Fruit fly (Drosophila melanogaster) whole organism, embryonic: Measurements from ENCODE around the gene CG15506.

Experiments used
- Bteb2 ChIP-seq: fragments of 200-800 bp; sonication (Bioruptor generic); optimal IDR thresholded peaks from 2 replicates; lab custom pipeline; 2016; ENCODE audit warnings: missing biosample characterization, missing genetic modification characterization
- C15 ChIP-seq: fragments of 200-800 bp; sonication (Bioruptor generic); IDR thresholded peaks from 3 replicates; pipeline ENCODE4 v1.3.6; 2022; ENCODE audit warnings: missing biosample characterization, missing genetic modification characterization
- CG10321 ChIP-seq: fragments of 200-800 bp; sonication (Bioruptor generic); IDR thresholded peaks from 2 replicates; pipeline ENCODE4 v1.3.6; 2022; ENCODE audit warnings: missing biosample characterization, missing genetic modification characterization
- CG10543 ChIP-seq: fragments of 200-800 bp; sonication (Bioruptor generic); optimal IDR thresholded peaks from 3 replicates; lab custom pipeline; 2017; ENCODE audit warnings: missing biosample characterization, mild to moderate bottlenecking, missing genetic modification characterization, moderate library complexity
- CG10959 ChIP-seq: fragments of 200-800 bp; sonication (Bioruptor generic); IDR thresholded peaks from 2 replicates; pipeline ENCODE4 v1.3.6; 2022; ENCODE audit warnings: missing biosample characterization, missing genetic modification characterization
- CG12299 ChIP-seq: fragments of 200-800 bp; sonication (Bioruptor generic); optimal IDR thresholded peaks from 2 replicates; lab custom pipeline; 2018; ENCODE audit warnings: missing biosample characterization, mild to moderate bottlenecking, missing genetic modification characterization
- CG12391 ChIP-seq: fragments of 200-800 bp; sonication (Bioruptor generic); optimal IDR thresholded peaks from 3 replicates; lab custom pipeline; 2018; ENCODE audit warnings: missing biosample characterization, mild to moderate bottlenecking, missing genetic modification characterization, moderate library complexity
- CG15011 ChIP-seq: fragments of 200-800 bp; sonication (Bioruptor generic); optimal IDR thresholded peaks from 3 replicates; lab custom pipeline; 2018; ENCODE audit warnings: missing biosample characterization, mild to moderate bottlenecking, missing genetic modification characterization
- CG17359 ChIP-seq: fragments of 200-800 bp; sonication (Bioruptor generic); optimal IDR thresholded peaks from 3 replicates; lab custom pipeline; 2018; ENCODE audit warnings: missing biosample characterization, mild to moderate bottlenecking, missing genetic modification characterization, moderate library complexity
- CG17612 ChIP-seq: fragments of 200-800 bp; sonication (Bioruptor generic); IDR thresholded peaks from 2 replicates; pipeline ENCODE4 v1.3.6; 2022; ENCODE audit warnings: missing biosample characterization, missing genetic modification characterization
- CG17802 ChIP-seq: fragments of 200-800 bp; sonication (Bioruptor generic); optimal IDR thresholded peaks from 2 replicates; lab custom pipeline; 2018; ENCODE audit warnings: missing biosample characterization, mild to moderate bottlenecking, missing genetic modification characterization, moderate library complexity
- CG18476 ChIP-seq: fragments of 200-800 bp; sonication (Bioruptor generic); optimal IDR thresholded peaks from 2 replicates; lab custom pipeline; 2016; ENCODE audit warnings: missing biosample characterization, mild to moderate bottlenecking, missing genetic modification characterization
- CG2678 ChIP-seq: fragments of 200-800 bp; sonication (Bioruptor generic); optimal IDR thresholded peaks from 3 replicates; lab custom pipeline; 2019; ENCODE audit warnings: missing biosample characterization, mild to moderate bottlenecking, missing genetic modification characterization, moderate library complexity
- CG31365 ChIP-seq: fragments of 200-800 bp; sonication (Bioruptor generic); optimal IDR thresholded peaks from 2 replicates; lab custom pipeline; 2018; ENCODE audit warnings: missing biosample characterization, mild to moderate bottlenecking, missing genetic modification characterization
- CG31388 ChIP-seq: fragments of 200-800 bp; sonication (Bioruptor generic); optimal IDR thresholded peaks from 2 replicates; lab custom pipeline; 2016; ENCODE audit warnings: missing biosample characterization, missing genetic modification characterization
- CG31441 ChIP-seq: fragments of 200-800 bp; sonication (Bioruptor generic); IDR thresholded peaks from 2 replicates; pipeline ENCODE4 v1.3.6; 2022; ENCODE audit warnings: missing biosample characterization, missing genetic modification characterization
- CG34376 ChIP-seq: fragments of 200-800 bp; sonication (Bioruptor generic); optimal IDR thresholded peaks from 2 replicates; lab custom pipeline; 2018; ENCODE audit warnings: missing biosample characterization, mild to moderate bottlenecking, missing genetic modification characterization
- CG4820 ChIP-seq: fragments of 200-800 bp; sonication (Bioruptor generic); optimal IDR thresholded peaks from 3 replicates; lab custom pipeline; 2016; ENCODE audit warnings: missing biosample characterization, missing genetic modification characterization
- CG6654 ChIP-seq: fragments of 200-800 bp; sonication (Bioruptor generic); optimal IDR thresholded peaks from 2 replicates; lab custom pipeline; 2017; ENCODE audit warnings: missing biosample characterization, mild to moderate bottlenecking, missing genetic modification characterization
- CG6683 ChIP-seq: fragments of 200-800 bp; sonication (Bioruptor generic); optimal IDR thresholded peaks from 2 replicates; lab custom pipeline; 2017; ENCODE audit warnings: missing biosample characterization, mild to moderate bottlenecking, missing genetic modification characterization, missing genetic modification reagents
- CG6791 ChIP-seq: fragments of 200-800 bp; sonication (Bioruptor generic); IDR thresholded peaks from 3 replicates; pipeline ENCODE4 v1.3.6; 2022; ENCODE audit warnings: missing biosample characterization, missing genetic modification characterization; ENCODE audit not compliant: partially characterized antibody
- CG7987 ChIP-seq: fragments of 200-800 bp; sonication (Bioruptor generic); optimal IDR thresholded peaks from 2 replicates; lab custom pipeline; 2018; ENCODE audit warnings: missing biosample characterization, mild to moderate bottlenecking, missing genetic modification characterization, moderate library complexity
- CG8290 ChIP-seq, 3 experiments: fragments of 200-800 bp; sonication (Bioruptor generic); optimal IDR thresholded peaks; 2 replicates each; lab custom pipeline; 2016 to 2019; ENCODE audit warnings: missing biosample characterization in 3 of 3, missing genetic modification characterization in 3 of 3, mild to moderate bottlenecking in 2 of 3, moderate library complexity in 1 of 3
- CG8388 ChIP-seq: fragments of 200-800 bp; sonication (Bioruptor generic); optimal IDR thresholded peaks from 2 replicates; lab custom pipeline; 2019; ENCODE audit warnings: missing biosample characterization, mild to moderate bottlenecking, missing genetic modification characterization, moderate library complexity
- CG9215 ChIP-seq: fragments of 200-800 bp; sonication (Bioruptor generic); IDR thresholded peaks from 2 replicates; pipeline ENCODE4 v1.3.6; 2022; ENCODE audit warnings: missing biosample characterization, missing genetic modification characterization
- Dll ChIP-seq: fragments of 200-800 bp; sonication (Bioruptor generic); IDR thresholded peaks from 4 replicates; pipeline ENCODE4 v1.3.6; 2022; ENCODE audit warnings: missing biosample characterization, missing genetic modification characterization; ENCODE audit not compliant: partially characterized antibody
- Fer3 ChIP-seq: fragments of 200-800 bp; sonication (Bioruptor generic); optimal IDR thresholded peaks from 2 replicates; lab custom pipeline; 2018; ENCODE audit warnings: missing biosample characterization, mild to moderate bottlenecking, missing genetic modification characterization, moderate library complexity
- Hand ChIP-seq: fragments of 200-800 bp; sonication (Bioruptor generic); optimal IDR thresholded peaks from 2 replicates; lab custom pipeline; 2017; ENCODE audit warnings: mild to moderate bottlenecking, missing biosample characterization, missing genetic modification reagents, missing genetic modification characterization
- Hey ChIP-seq: fragments of 200-800 bp; sonication (Bioruptor generic); optimal IDR thresholded peaks from 3 replicates; lab custom pipeline; 2018; ENCODE audit warnings: missing biosample characterization, mild to moderate bottlenecking, missing genetic modification characterization
- Hsf ChIP-seq: fragments of 200-800 bp; sonication (Bioruptor generic); optimal IDR thresholded peaks from 3 replicates; lab custom pipeline; 2016; ENCODE audit warnings: missing biosample characterization, missing genetic modification characterization
- MBD-R2 ChIP-seq: fragments of 200-800 bp; sonication (Bioruptor generic); IDR thresholded peaks from 2 replicates; pipeline ENCODE4 v1.3.6; 2022; ENCODE audit warnings: missing biosample characterization, missing genetic modification characterization
- Max ChIP-seq: fragments of 200-800 bp; sonication (Bioruptor generic); optimal IDR thresholded peaks from 2 replicates; lab custom pipeline; 2016; ENCODE audit warnings: missing biosample characterization, mild to moderate bottlenecking, missing genetic modification characterization
- Rfx ChIP-seq: fragments of 200-800 bp; sonication (Bioruptor generic); IDR thresholded peaks from 2 replicates; pipeline ENCODE4 v1.3.6; 2022; ENCODE audit warnings: missing biosample characterization, missing genetic modification characterization
- Stat92E ChIP-seq, 3 experiments: fragments of >200 bp in 2 of 3; fragments of 200-800 bp in 1 of 3; sonication (Bioruptor generic) in 1 of 3; optimal IDR thresholded peaks; 2 replicates each; lab custom pipeline; 2017 to 2019; ENCODE audit warnings: missing biosample characterization in 3 of 3, missing genetic modification characterization in 3 of 3, mild to moderate bottlenecking in 1 of 3, moderate library complexity in 1 of 3
- YL-1 ChIP-seq: fragments of 200-800 bp; sonication (Bioruptor generic); optimal IDR thresholded peaks from 3 replicates; lab custom pipeline; 2017; ENCODE audit warnings: missing biosample characterization, mild to moderate bottlenecking, missing genetic modification characterization
- ci ChIP-seq: fragments of 200-800 bp; sonication (Bioruptor generic); IDR thresholded peaks from 3 replicates; pipeline ENCODE4 v1.3.6; 2022; ENCODE audit warnings: missing biosample characterization, missing genetic modification characterization
- dati ChIP-seq: fragments of 200-800 bp; sonication (Bioruptor generic); IDR thresholded peaks from 2 replicates; pipeline ENCODE4 v1.3.6; 2022; ENCODE audit warnings: missing biosample characterization, missing genetic modification characterization
- fd96Cb ChIP-seq: fragments of 200-800 bp; sonication (Bioruptor generic); optimal IDR thresholded peaks from 2 replicates; lab custom pipeline; 2018; ENCODE audit warnings: missing biosample characterization, mild to moderate bottlenecking, missing genetic modification characterization, moderate library complexity
- gt ChIP-seq: fragments of 200-800 bp; sonication (Bioruptor generic); IDR thresholded peaks from 2 replicates; pipeline ENCODE4 v1.3.6; 2022; ENCODE audit warnings: missing biosample characterization, missing genetic modification characterization
- hb ChIP-seq: fragments of 200-800 bp; sonication (Bioruptor generic); IDR thresholded peaks from 3 replicates; pipeline ENCODE4 v1.3.6; 2022; ENCODE audit warnings: missing biosample characterization, missing genetic modification characterization; ENCODE audit not compliant: partially characterized antibody
- lmd ChIP-seq: fragments of 200-800 bp; sonication (Bioruptor generic); IDR thresholded peaks from 2 replicates; pipeline ENCODE4 v1.3.6; 2022; ENCODE audit warnings: missing biosample characterization, missing genetic modification characterization
- otp ChIP-seq: fragments of 200-800 bp; sonication (Bioruptor generic); IDR thresholded peaks from 3 replicates; pipeline ENCODE4, ENCODE4 v1.3.6; 2022; ENCODE audit warnings: missing biosample characterization, missing genetic modification characterization
- prd ChIP-seq, 3 experiments: fragments of >200 bp in 2 of 3; fragments of 200-800 bp in 1 of 3; sonication (Bioruptor generic) in 1 of 3; optimal IDR thresholded peaks in 2 of 3; IDR thresholded peaks in 1 of 3; 2 replicates in 2 of 3; 3 replicates in 1 of 3; pipeline versions ENCODE4 v1.3.6 to Lab custom; 2017 to 2022; ENCODE audit warnings: missing biosample characterization in 1 of 3, missing genetic modification characterization in 1 of 3
- sens-2 ChIP-seq: fragments of 200-800 bp; sonication (Bioruptor generic); IDR thresholded peaks from 2 replicates; pipeline ENCODE4 v1.3.6; 2022; ENCODE audit warnings: missing biosample characterization, missing genetic modification characterization
- so ChIP-seq: fragments of 200-800 bp; sonication (Bioruptor generic); IDR thresholded peaks from 3 replicates; pipeline ENCODE4 v1.3.6; 2022; ENCODE audit warnings: missing biosample characterization, missing genetic modification characterization
- sob ChIP-seq: fragments of 200-800 bp; sonication (Bioruptor generic); IDR thresholded peaks from 2 replicates; pipeline ENCODE4 v1.3.6; 2022; ENCODE audit warnings: missing biosample characterization, missing genetic modification characterization
- tgo ChIP-seq: fragments of 200-800 bp; sonication (Bioruptor generic); IDR thresholded peaks from 3 replicates; pipeline ENCODE4 v1.3.6; 2022; ENCODE audit warnings: missing biosample characterization, missing genetic modification characterization
- ttk ChIP-seq: fragments of 200-800 bp; sonication (Bioruptor generic); IDR thresholded peaks from 2 replicates; pipeline ENCODE4 v2.1.2; 2022; ENCODE audit warnings: missing biosample characterization, missing genetic modification characterization
- twi ChIP-seq: fragments of 200-800 bp; optimal IDR thresholded peaks from 2 replicates; lab custom pipeline; 2019; ENCODE audit warnings: missing biosample characterization, mild to moderate bottlenecking, missing genetic modification characterization, moderate library complexity
- usp ChIP-seq: fragments of >200 bp; optimal IDR thresholded peaks from 2 replicates; lab custom pipeline; 2017; ENCODE audit warnings: missing biosample characterization, missing genetic modification characterization

The CG15506 gene

dm6 chr3R:29757226-29757625 lies 38.8 kb downstream of the CG15506 start (continued):
- TF ChIP-seq sob = no peak; the same call in 1 of the 2 replicates
- no peak; the same call in 2 of the 3 replicates for TF ChIP-seq tgo (GFP tag; lab: Robert Waterston, UW)
- no peak for TF ChIP-seq sens-2
- TF ChIP-seq CG10543 (GFP tag; lab: Kevin White, UChicago) = no peak
- no peak for TF ChIP-seq Stat92E (GFP tag; optimal IDR thresholded peaks at IDR 0.05; lab: Kevin White, UChicago)
- no peak for TF ChIP-seq Bteb2 (GFP tag; lab: Kevin White, UChicago)
- peak; percentile 35 for TF ChIP-seq CG17359 (tag; lab: Kevin White, UChicago)
- no peak for TF ChIP-seq usp (GFP tag; lab: Kevin White, UChicago)
- TF ChIP-seq CG15011 = no peak
- TF ChIP-seq Hsf (GFP tag; lab: Kevin White, UChicago) = no peak
- TF ChIP-seq Fer3 (tag; lab: Kevin White, UChicago) = peak; percentile 17
- TF ChIP-seq CG12299 = no peak
- no peak for TF ChIP-seq CG17612 (GFP tag; lab: Robert Waterston, UW)
- TF ChIP-seq CG7987 = peak; percentile 30
- no peak for TF ChIP-seq CG18476 (GFP tag; lab: Kevin White, UChicago)
- no peak for TF ChIP-seq twi (tag; lab: Kevin White, UChicago)
- TF ChIP-seq CG6791 (GFP tag; lab: Robert Waterston, UW) = no peak
- no peak for TF ChIP-seq prd (optimal IDR thresholded peaks at IDR 0.05; lab: Kevin White, UChicago)
- no peak for TF ChIP-seq prd (GFP tag; IDR thresholded peaks at IDR 0.05; lab: Robert Waterston, UW)
- TF ChIP-seq Hand (GFP tag; lab: Kevin White, UChicago) = no peak
- TF ChIP-seq CG10321 (GFP tag; lab: Robert Waterston, UW) = no peak
- peak; percentile 13; the same call in 1 of the 2 replicates for TF ChIP-seq MBD-R2
- 0 out of 3 replicates have a peak, but pooled peaks have one; percentile 19 for TF ChIP-seq otp (GFP tag; lab: Robert Waterston, UW)
- 0 out of 3 replicates have a peak, but pooled peaks have one; percentile 16 for TF ChIP-seq so (GFP tag; lab: Robert Waterston, UW)
- TF ChIP-seq CG17802 (tag; lab: Kevin White, UChicago) = peak; percentile 0
- TF ChIP-seq hb (GFP tag; lab: Robert Waterston, UW) = no peak
- TF ChIP-seq Rfx (GFP tag; lab: Robert Waterston, UW) = no peak; the same call in 1 of the 2 replicates
- no peak for TF ChIP-seq CG8290 (GFP tag; optimal IDR thresholded peaks at IDR 0.05; lab: Kevin White, UChicago)
- TF ChIP-seq CG8290 (tag; optimal IDR thresholded peaks at IDR 0.05; lab: Kevin White, UChicago) = peak in 1 of 2 experiments; percentile 72
- no peak for TF ChIP-seq YL-1 (GFP tag; lab: Kevin White, UChicago)
- TF ChIP-seq gt (GFP tag; lab: Robert Waterston, UW) = no peak
- TF ChIP-seq CG2678 (tag; lab: Kevin White, UChicago) = peak; percentile 31
- TF ChIP-seq ttk = no peak
- no peak for TF ChIP-seq CG6654 (GFP tag; lab: Kevin White, UChicago)
- TF ChIP-seq lmd = no peak
- no peak for TF ChIP-seq CG8388 (GFP tag; lab: Kevin White, UChicago)
- TF ChIP-seq CG12391 (tag; lab: Kevin White, UChicago) = no peak
- TF ChIP-seq CG4820 (GFP tag; lab: Kevin White, UChicago) = no peak
- TF ChIP-seq Max (GFP tag; lab: Kevin White, UChicago) = no peak
- peak; percentile 69; the same call in 2 of the 3 replicates for TF ChIP-seq ci (GFP tag; lab: Robert Waterston, UW)
- TF ChIP-seq C15 (GFP tag; lab: Robert Waterston, UW) = 0 out of 3 replicates have a peak, but pooled peaks have one; percentile 46
- TF ChIP-seq Hey (tag; lab: Kevin White, UChicago) = no peak
- no peak for TF ChIP-seq dati (GFP tag; lab: Robert Waterston, UW)
- no peak for TF ChIP-seq CG9215
- TF ChIP-seq CG10959 = no peak
- no peak for TF ChIP-seq CG6683 (GFP tag; lab: Kevin White, UChicago)
- TF ChIP-seq CG31388 (GFP tag; lab: Kevin White, UChicago) = no peak
- TF ChIP-seq CG31365 = no peak
- TF ChIP-seq CG31441 = no peak
- TF ChIP-seq CG34376 (GFP tag; lab: Kevin White, UChicago) = no peak
- no peak for TF ChIP-seq fd96Cb (tag; lab: Kevin White, UChicago)
- TF ChIP-seq Dll (GFP tag; lab: Robert Waterston, UW) = no peak
